Worm (Caenorhabditis elegans) whole organism, L4/young adult: ENCODE data around the gene Y66A7A.4.

Experiments
- W03F9.2 ChIP-seq: fragments of 150-350 bp; optimal IDR thresholded peaks from 2 replicates; lab custom pipeline; 2014; ENCODE audit warnings: missing biosample characterization, missing genetic modification characterization
- him-1 ChIP-seq: sonication (generic microtip); optimal IDR thresholded peaks from 2 replicates; lab custom pipeline; 2016; ENCODE audit warnings: missing genotype, missing genetic modification reagents, missing genetic modification characterization, missing compliant biosample characterization

- TF ChIP-seq him-1 (tag; lab: Kevin White, UChicago) (no peak), W03F9.2 (no peak)
Observed at ce11 chrIII:11607870-11608269, 4.5 kb upstream of the Y66A7A.4 start, which contains the start of gene Y66D12A.1.
